Worm (Caenorhabditis elegans) whole organism, early embryonic: ENCODE results near the gene K01D12.1.

Experiments used
- B0310.2 ChIP-seq: sonication (generic microtip); optimal IDR thresholded peaks from 2 replicates; lab custom pipeline; 2016; ENCODE audit warnings: mild to moderate bottlenecking, missing genetic modification characterization, missing compliant biosample characterization
- F13C5.2 ChIP-seq: sonication (generic microtip); optimal IDR thresholded peaks from 2 replicates; lab custom pipeline; 2017; ENCODE audit warnings: mild to moderate bottlenecking, missing genetic modification characterization, inconsistent platforms, missing compliant biosample characterization
- aly-1 ChIP-seq: sonication (generic microtip); optimal IDR thresholded peaks from 2 replicates; lab custom pipeline; 2016; ENCODE audit warnings: missing genetic modification characterization, missing compliant biosample characterization
- ama-1 ChIP-seq: fragments of 150-350 bp; optimal IDR thresholded peaks from 2 replicates; lab custom pipeline; 2014
- ceh-13 ChIP-seq: fragments of 200-800 bp; sonication (Bioruptor generic); optimal IDR thresholded peaks from 2 replicates; lab custom pipeline; 2018; ENCODE audit warnings: mild to moderate bottlenecking, missing genetic modification characterization, missing compliant biosample characterization
- ceh-36 ChIP-seq: sonication (generic microtip); optimal IDR thresholded peaks from 2 replicates; lab custom pipeline; 2016; ENCODE audit warnings: missing genetic modification characterization, inconsistent platforms, missing compliant biosample characterization
- ets-7 ChIP-seq: sonication (generic microtip); optimal IDR thresholded peaks from 2 replicates; lab custom pipeline; 2016; ENCODE audit warnings: missing genotype, missing genetic modification characterization, missing compliant biosample characterization
- flt-1 ChIP-seq: fragments of 200-800 bp; sonication (Bioruptor generic); IDR thresholded peaks from 2 replicates; pipeline ENCODE4 v1.3.6; 2022; ENCODE audit warnings: missing genetic modification characterization, missing compliant biosample characterization
- hmbx-1 ChIP-seq: sonication (generic microtip); optimal IDR thresholded peaks from 2 replicates; lab custom pipeline; 2016; ENCODE audit warnings: mild to moderate bottlenecking, missing genetic modification characterization, missing compliant biosample characterization
- hmg-4 ChIP-seq: fragments of 200-800 bp; sonication (Bioruptor generic); optimal IDR thresholded peaks from 2 replicates; lab custom pipeline; 2018; ENCODE audit warnings: mild to moderate bottlenecking, missing genetic modification characterization, missing compliant biosample characterization
- hnd-1 ChIP-seq: sonication (generic microtip); optimal IDR thresholded peaks from 2 replicates; lab custom pipeline; 2016; ENCODE audit warnings: missing genetic modification characterization, missing compliant biosample characterization
- pes-1 ChIP-seq: fragments of 200-800 bp; sonication (Bioruptor generic); IDR thresholded peaks from 2 replicates; pipeline ENCODE4 v1.3.6; 2022; ENCODE audit warnings: missing genetic modification reagents, missing genetic modification characterization, missing compliant biosample characterization
- scrt-1 ChIP-seq: fragments of 200-800 bp; sonication (Bioruptor generic); IDR thresholded peaks from 2 replicates; pipeline ENCODE4 v1.3.6; 2022; ENCODE audit warnings: missing genetic modification characterization, missing compliant biosample characterization
- sea-1 ChIP-seq: fragments of 200-800 bp; sonication (Bioruptor generic); conservative IDR thresholded peaks from 2 replicates; pipeline ENCODE4 v1.3.6; 2022; ENCODE audit warnings: missing genetic modification characterization, missing compliant biosample characterization
- tbx-11 ChIP-seq: fragments of 200-800 bp; sonication (Bioruptor generic); IDR thresholded peaks from 2 replicates; pipeline ENCODE4 v1.3.6; 2022; ENCODE audit warnings: missing genetic modification characterization, missing compliant biosample characterization
- tbx-37 ChIP-seq: fragments of 200-800 bp; sonication (Bioruptor generic); conservative IDR thresholded peaks from 2 replicates; pipeline ENCODE4 v1.3.6; 2022; ENCODE audit warnings: missing genetic modification reagents, missing genetic modification characterization, missing compliant biosample characterization
- tra-4 ChIP-seq: sonication (generic microtip); optimal IDR thresholded peaks from 2 replicates; lab custom pipeline; 2017; ENCODE audit warnings: missing genetic modification characterization, missing compliant biosample characterization

K01D12.1 gene

ce11 chrV:12417277-12417676 lies 39.9 kb downstream of the K01D12.1 start, which contains the start of gene cdr-3:
Gene cdr-3, minus strand, starts transcription at chrV:12417377.
- TF ChIP-seq hmg-4 = no peak
- no peak for TF ChIP-seq hmbx-1 (tag; lab: Kevin White, UChicago)
- TF ChIP-seq flt-1 = no peak
- TF ChIP-seq scrt-1 = no peak
- no peak for TF ChIP-seq tbx-37 (GFP tag; lab: Robert Waterston, UW)
- no peak for TF ChIP-seq tbx-11 (GFP tag; lab: Robert Waterston, UW)
- TF ChIP-seq ets-7 (tag; lab: Kevin White, UChicago) = no peak
- TF ChIP-seq F13C5.2 (tag; lab: Kevin White, UChicago) = no peak
- TF ChIP-seq hnd-1 (tag; lab: Kevin White, UChicago) = no peak
- no peak for TF ChIP-seq sea-1 (GFP tag; lab: Robert Waterston, UW)
- TF ChIP-seq tra-4 (tag; lab: Kevin White, UChicago) = no peak
- no peak for TF ChIP-seq ceh-36
- TF ChIP-seq B0310.2 = no peak
- no peak for TF ChIP-seq ceh-13 (GFP tag; lab: Kevin White, UChicago)
- TF ChIP-seq pes-1 (GFP tag; lab: Robert Waterston, UW) = no peak
- no peak for TF ChIP-seq aly-1 (tag; lab: Kevin White, UChicago)
- TF ChIP-seq ama-1 (lab: Kevin White, UChicago) = no peak

- TF ChIP-seq ceh-13 (GFP tag; lab: Kevin White, UChicago) = no peak
- no peak for TF ChIP-seq flt-1
- TF ChIP-seq aly-1 (tag; lab: Kevin White, UChicago) = no peak
- no peak for TF ChIP-seq tra-4 (tag; lab: Kevin White, UChicago)
These were observed 40.9 kb downstream of the K01D12.1 start, which contains the start of gene C54D10.3 for ce11 chrV:12418292-12418691. Gene C54D10.3, plus strand, starts transcription at chrV:12418592.

- TF ChIP-seq B0310.2 (no peak), hmbx-1 (tag; lab: Kevin White, UChicago) (no peak), tbx-37 (GFP tag; lab: Robert Waterston, UW) (no peak), hmg-4 (no peak), ama-1 (lab: Kevin White, UChicago) (no peak), sea-1 (GFP tag; lab: Robert Waterston, UW) (no peak), scrt-1 (no peak), ceh-36 (no peak), flt-1 (no peak), tbx-11 (GFP tag; lab: Robert Waterston, UW) (no peak)
These were observed 43.5 kb downstream of the K01D12.1 start, which contains the start of gene C54D10.4 for ce11 chrV:12420843-12421242. Gene C54D10.4, minus strand, starts transcription at chrV:12420943.

- TF ChIP-seq ama-1 (lab: Kevin White, UChicago) (no peak), sea-1 (GFP tag; lab: Robert Waterston, UW) (no peak), flt-1 (no peak)
These were observed 44.0 kb downstream of the K01D12.1 start for ce11 chrV:12421360-12421759.

ce11 chrV:12427826-12428225 lies 50.5 kb downstream of the K01D12.1 start:
- TF ChIP-seq tbx-11 (GFP tag; lab: Robert Waterston, UW) = no peak
- TF ChIP-seq tbx-37 (GFP tag; lab: Robert Waterston, UW) = no peak
- TF ChIP-seq hmbx-1 (tag; lab: Kevin White, UChicago) = no peak
- TF ChIP-seq F13C5.2 (tag; lab: Kevin White, UChicago) = no peak
- no peak for TF ChIP-seq scrt-1
- no peak for TF ChIP-seq tra-4 (tag; lab: Kevin White, UChicago)
- no peak for TF ChIP-seq aly-1 (tag; lab: Kevin White, UChicago)
